Fruit fly (Drosophila melanogaster) whole organism, wandering third instar larva: Measurements from ENCODE around the gene barr.

ENCODE experiments used
- CG9705 ChIP-seq: fragments of 200-800 bp; sonication (Bioruptor generic); optimal IDR thresholded peaks from 2 replicates; lab custom pipeline; 2018; ENCODE audit warnings: missing biosample characterization, mild to moderate bottlenecking, missing genetic modification characterization
- CrebA ChIP-seq: fragments of 200-800 bp; sonication (Bioruptor generic); optimal IDR thresholded peaks from 2 replicates; lab custom pipeline; 2016; ENCODE audit warnings: missing biosample characterization, mild to moderate bottlenecking, missing genetic modification characterization, borderline replicate concordance
- Myc ChIP-seq: fragments of >200 bp; optimal IDR thresholded peaks from 2 replicates; lab custom pipeline; 2017
- ey ChIP-seq: fragments of 200-800 bp; sonication (Bioruptor generic); optimal IDR thresholded peaks from 2 replicates; lab custom pipeline; 2016; ENCODE audit warnings: missing biosample characterization, missing genetic modification characterization
- fru ChIP-seq: fragments of 200-800 bp; sonication (Bioruptor generic); optimal IDR thresholded peaks from 3 replicates; lab custom pipeline; 2016; ENCODE audit warnings: missing biosample characterization, mild to moderate bottlenecking, missing genetic modification characterization
- lola ChIP-seq: fragments of >200 bp; optimal IDR thresholded peaks from 2 replicates; lab custom pipeline; 2017; ENCODE audit warnings: missing biosample characterization, missing genetic modification characterization
- psq ChIP-seq: fragments of 200-800 bp; sonication (Bioruptor generic); optimal IDR thresholded peaks from 3 replicates; lab custom pipeline; 2017; ENCODE audit warnings: missing biosample characterization, mild to moderate bottlenecking, missing genetic modification characterization, moderate library complexity

DNA sequence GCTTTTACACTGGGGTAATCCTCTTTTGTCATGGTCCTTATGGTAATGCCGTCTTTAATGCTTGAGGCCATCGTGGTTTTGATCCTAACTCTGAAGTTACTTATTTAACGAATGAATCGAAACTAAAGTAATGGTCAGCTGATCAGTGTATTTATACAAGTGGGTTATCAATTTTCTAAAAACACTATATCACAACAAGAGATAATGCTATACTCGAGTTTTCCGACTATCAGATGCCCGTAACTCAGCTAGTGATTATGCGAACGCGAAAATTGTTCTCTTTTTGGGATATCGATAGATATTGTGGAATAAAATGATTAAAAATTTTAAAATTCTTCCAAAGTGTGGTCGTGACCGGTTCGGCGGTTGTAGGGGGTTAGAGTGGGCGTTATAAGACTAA, 35.5 kb downstream of the barr start, which contains the start of gene AANATL3:
- TF ChIP-seq lola (no peak), psq (GFP tag; lab: Kevin White, UChicago) (no peak), ey (GFP tag; lab: Kevin White, UChicago) (no peak), fru (GFP tag; lab: Kevin White, UChicago) (no peak), CrebA (GFP tag; lab: Kevin White, UChicago) (no peak), CG9705 (GFP tag; lab: Kevin White, UChicago) (no peak), Myc (lab: Kevin White, UChicago) (no peak)
